Worm (Caenorhabditis elegans) whole organism, L4 larva: ENCODE results near the gene Y53F4B.5.

Source experiments
- F37D6.2 ChIP-seq: sonication (generic microtip); optimal IDR thresholded peaks from 2 replicates; lab custom pipeline; 2016; ENCODE audit warnings: mild to moderate bottlenecking, missing genetic modification characterization, missing compliant biosample characterization
- ZK337.2 ChIP-seq: fragments of 200-800 bp; sonication (Bioruptor generic); IDR thresholded peaks from 2 replicates; pipeline ENCODE4 v1.3.6; 2022; ENCODE audit warnings: missing genetic modification reagents, missing genetic modification characterization, missing compliant biosample characterization
- ceh-62 ChIP-seq: sonication (generic microtip); optimal IDR thresholded peaks from 2 replicates; lab custom pipeline; 2017; ENCODE audit warnings: missing biosample characterization, missing genetic modification characterization
- cey-2 ChIP-seq: sonication (generic microtip); optimal IDR thresholded peaks from 3 replicates; lab custom pipeline; 2017; ENCODE audit warnings: missing genetic modification characterization, mild to moderate bottlenecking, missing compliant biosample characterization, antibody characterized with exemption, borderline replicate concordance; ENCODE audit not compliant: insufficient read depth
- dmd-6 ChIP-seq: fragments of 200-800 bp; sonication (Bioruptor generic); IDR thresholded peaks from 2 replicates; pipeline ENCODE4 v1.3.6; 2022; ENCODE audit warnings: missing genetic modification reagents, missing genetic modification characterization, missing compliant biosample characterization
- dmd-9 ChIP-seq: fragments of 200-800 bp; sonication (Bioruptor generic); IDR thresholded peaks from 2 replicates; pipeline ENCODE4 v1.3.6; 2022; ENCODE audit warnings: missing genetic modification reagents, missing genetic modification characterization, missing compliant biosample characterization
- dve-1 ChIP-seq: sonication (generic microtip); optimal IDR thresholded peaks from 2 replicates; lab custom pipeline; 2017; ENCODE audit warnings: antibody characterized with exemption, mild to moderate bottlenecking, missing genetic modification characterization, missing compliant biosample characterization; ENCODE audit not compliant: insufficient read depth
- egl-43 ChIP-seq: fragments of 200-800 bp; sonication (Bioruptor generic); IDR thresholded peaks from 2 replicates; pipeline ENCODE4 v1.3.6; 2022; ENCODE audit warnings: missing genetic modification reagents, missing genetic modification characterization, missing compliant biosample characterization
- hif-1 ChIP-seq, 2 experiments: sonication (generic microtip); optimal IDR thresholded peaks; 2 replicates each; lab custom pipeline; 2016 to 2017; ENCODE audit warnings: missing compliant biosample characterization in 2 of 2, missing genetic modification characterization in 2 of 2, missing genetic modification reagents in 2 of 2, missing genotype in 2 of 2, mild to moderate bottlenecking in 1 of 2
- hlh-30 ChIP-seq: sonication (generic microtip); optimal IDR thresholded peaks from 2 replicates; lab custom pipeline; 2017; ENCODE audit warnings: antibody characterized with exemption, mild to moderate bottlenecking, missing genetic modification characterization, missing compliant biosample characterization; ENCODE audit not compliant: insufficient read depth
- lin-13 ChIP-seq: fragments of 150-350 bp; optimal IDR thresholded peaks from 2 replicates; lab custom pipeline; 2014; ENCODE audit warnings: missing biosample characterization, missing genetic modification reagents, missing genetic modification characterization
- mep-1 ChIP-seq: fragments of 150-350 bp; sonication (generic microtip); optimal IDR thresholded peaks from 3 replicates; lab custom pipeline; 2014; ENCODE audit warnings: missing biosample characterization, missing genetic modification characterization
- mes-2 ChIP-seq: sonication (generic microtip); optimal IDR thresholded peaks from 2 replicates; lab custom pipeline; 2016; ENCODE audit warnings: missing genotype, mild to moderate bottlenecking, missing genetic modification characterization, missing compliant biosample characterization; ENCODE audit not compliant: poor library complexity, severe bottlenecking
- nhr-102 ChIP-seq: sonication (generic microtip); optimal IDR thresholded peaks from 2 replicates; lab custom pipeline; 2016; ENCODE audit warnings: mild to moderate bottlenecking, missing genetic modification characterization, moderate library complexity, missing compliant biosample characterization
- nhr-11 ChIP-seq: fragments of 150-350 bp; optimal IDR thresholded peaks from 2 replicates; lab custom pipeline; 2014; ENCODE audit warnings: missing biosample characterization, missing genetic modification characterization
- nhr-111 ChIP-seq: fragments of 200-800 bp; sonication (Bioruptor generic); optimal IDR thresholded peaks from 2 replicates; lab custom pipeline; 2018; ENCODE audit warnings: mild to moderate bottlenecking, missing genetic modification characterization, missing compliant biosample characterization
- saeg-2 ChIP-seq: fragments of 200-800 bp; sonication (Bioruptor generic); IDR thresholded peaks from 2 replicates; pipeline ENCODE4 v1.3.6; 2022; ENCODE audit warnings: missing genetic modification reagents, missing genetic modification characterization, missing compliant biosample characterization
- zag-1 ChIP-seq: fragments of 150-350 bp; optimal IDR thresholded peaks from 2 replicates; lab custom pipeline; 2014; ENCODE audit warnings: missing biosample characterization, missing genetic modification characterization

Y53F4B.5 gene

DNA sequence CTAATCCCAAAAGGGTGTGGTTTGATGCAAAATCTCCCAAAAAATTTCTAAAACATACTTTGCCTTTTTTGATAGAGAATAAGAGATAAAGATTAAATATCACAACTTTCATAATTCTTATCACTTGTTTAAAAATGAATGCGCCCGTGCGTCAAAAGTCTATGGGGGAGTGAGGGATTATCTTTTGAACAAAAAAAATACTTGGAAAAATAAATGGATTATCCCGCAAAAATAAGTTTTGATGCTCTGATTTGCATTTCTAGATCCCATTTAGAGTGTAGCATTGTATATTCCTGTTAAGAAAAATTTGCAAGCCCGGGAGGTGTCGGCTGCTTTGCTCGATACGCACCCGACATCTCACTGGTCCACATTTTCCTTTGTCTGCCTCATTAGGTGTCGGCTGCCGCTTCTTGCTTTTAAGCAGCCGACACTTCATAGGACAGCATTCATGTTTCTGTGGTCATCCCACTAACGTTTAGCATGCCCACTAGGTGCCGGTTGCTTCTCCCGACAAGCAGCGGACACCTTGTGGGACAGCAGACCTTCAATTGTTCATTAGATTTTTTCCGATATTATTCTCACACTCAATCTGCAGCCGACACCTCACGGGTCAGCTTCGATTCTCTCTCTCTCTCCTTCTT is 48.3 kb downstream of the Y53F4B.5 start:
- TF ChIP-seq dmd-6 (GFP tag; lab: Robert Waterston, UW) (no peak), zag-1 (tag; lab: Kevin White, UChicago) (no peak), nhr-11 (no peak), mep-1 (tag; lab: Kevin White, UChicago) (no peak), egl-43 (GFP tag; lab: Robert Waterston, UW) (no peak), saeg-2 (GFP tag; lab: Robert Waterston, UW) (no peak), nhr-111 (GFP tag; lab: Kevin White, UChicago) (no peak), dmd-9 (GFP tag; lab: Robert Waterston, UW) (no peak), ZK337.2 (GFP tag; lab: Robert Waterston, UW) (no peak), dve-1 (tag; lab: Kevin White, UChicago) (no peak), hlh-30 (tag; lab: Kevin White, UChicago) (no peak), mes-2 (tag; lab: Kevin White, UChicago) (no peak), ceh-62 (tag; lab: Kevin White, UChicago) (no peak), cey-2 (tag; lab: Kevin White, UChicago) (no peak), hif-1 (tag; optimal IDR thresholded peaks at IDR 0.05; lab: Kevin White, UChicago) (no peak), F37D6.2 (tag; lab: Kevin White, UChicago) (no peak), lin-13 (GFP tag; lab: Kevin White, UChicago) (no peak), nhr-102 (tag; lab: Kevin White, UChicago) (no peak)
- TF ChIP-seq, all 104 proteins: peak for 0
